Worm (Caenorhabditis elegans) whole organism, L3 larva: ENCODE measurements around the gene Y57G11C.46.

Source experiments
- R02D3.7 ChIP-seq: fragments of 150-350 bp; optimal IDR thresholded peaks from 2 replicates; lab custom pipeline; 2014; ENCODE audit warnings: missing biosample characterization, missing genetic modification characterization
- ama-1 ChIP-seq: fragments of 150-350 bp; optimal IDR thresholded peaks from 2 replicates; lab custom pipeline; 2018
- ceh-28 ChIP-seq: fragments of 150-350 bp; optimal IDR thresholded peaks from 2 replicates; lab custom pipeline; 2014; ENCODE audit warnings: missing biosample characterization, missing genetic modification reagents, missing genetic modification characterization
- ceh-82 ChIP-seq: fragments of 150-350 bp; optimal IDR thresholded peaks from 2 replicates; lab custom pipeline; 2014; ENCODE audit warnings: missing biosample characterization, missing genetic modification characterization
- ceh-9 ChIP-seq: sonication (generic microtip); optimal IDR thresholded peaks from 2 replicates; lab custom pipeline; 2018; ENCODE audit warnings: missing biosample characterization, missing genetic modification characterization
- daf-12 ChIP-seq: fragments of 150-350 bp; optimal IDR thresholded peaks from 2 replicates; lab custom pipeline; 2014; ENCODE audit warnings: missing biosample characterization, missing genetic modification reagents, missing genetic modification characterization
- elt-1 ChIP-seq: fragments of 150-350 bp; optimal IDR thresholded peaks from 2 replicates; lab custom pipeline; 2014; ENCODE audit warnings: missing biosample characterization, missing genetic modification characterization
- elt-2 ChIP-seq: sonication (generic microtip); optimal IDR thresholded peaks from 2 replicates; lab custom pipeline; 2016; ENCODE audit warnings: missing genetic modification reagents, mild to moderate bottlenecking, missing genetic modification characterization, missing compliant biosample characterization
- elt-3 ChIP-seq, 3 experiments: fragments of 150-350 bp in 1 of 3; sonication (generic microtip) in 2 of 3; optimal IDR thresholded peaks; 2 replicates in 2 of 3; 4 replicates in 1 of 3; lab custom pipeline; 2014 to 2017; ENCODE audit warnings: missing biosample characterization in 3 of 3, missing genetic modification characterization in 3 of 3
- fkh-2 ChIP-seq: fragments of 150-350 bp; optimal IDR thresholded peaks from 2 replicates; lab custom pipeline; 2014; ENCODE audit warnings: missing biosample characterization, missing genetic modification reagents, missing genetic modification characterization
- hmg-11 ChIP-seq: sonication (generic microtip); optimal IDR thresholded peaks from 2 replicates; lab custom pipeline; 2016; ENCODE audit warnings: missing genetic modification characterization, missing compliant biosample characterization
- jun-1 ChIP-seq: fragments of 150-350 bp; optimal IDR thresholded peaks from 2 replicates; lab custom pipeline; 2014; ENCODE audit warnings: missing biosample characterization, missing genetic modification reagents, missing genetic modification characterization
- lin-15B ChIP-seq: fragments of 150-350 bp; optimal IDR thresholded peaks from 2 replicates; lab custom pipeline; 2014; ENCODE audit warnings: missing biosample characterization, missing genetic modification characterization
- lin-39 ChIP-seq: fragments of 150-350 bp; optimal IDR thresholded peaks from 2 replicates; lab custom pipeline; 2018; ENCODE audit warnings: missing biosample characterization, missing genetic modification reagents, missing genetic modification characterization
- mdl-1 ChIP-seq: fragments of 150-350 bp; optimal IDR thresholded peaks from 2 replicates; lab custom pipeline; 2014; ENCODE audit warnings: missing biosample characterization, missing genetic modification characterization
- nfya-1 ChIP-seq: sonication (generic microtip); optimal IDR thresholded peaks from 2 replicates; lab custom pipeline; 2017; ENCODE audit warnings: missing genetic modification characterization, mild to moderate bottlenecking, missing compliant biosample characterization, antibody characterized with exemption, moderate library complexity; ENCODE audit not compliant: insufficient read depth
- nhr-23 ChIP-seq: fragments of 150-350 bp; optimal IDR thresholded peaks from 2 replicates; lab custom pipeline; 2014; ENCODE audit warnings: missing biosample characterization, missing genetic modification reagents, missing genetic modification characterization
- nhr-25 ChIP-seq: sonication (generic microtip); optimal IDR thresholded peaks from 2 replicates; lab custom pipeline; 2017; ENCODE audit warnings: missing biosample characterization, missing genetic modification characterization
- nhr-43 ChIP-seq: sonication (generic microtip); optimal IDR thresholded peaks from 2 replicates; lab custom pipeline; 2016; ENCODE audit warnings: mild to moderate bottlenecking, missing genetic modification characterization, missing compliant biosample characterization; ENCODE audit not compliant: poor library complexity, severe bottlenecking
- nhr-67 ChIP-seq: fragments of 150-350 bp; optimal IDR thresholded peaks from 2 replicates; lab custom pipeline; 2014; ENCODE audit warnings: missing biosample characterization, missing genetic modification characterization
- nhr-76 ChIP-seq: fragments of 150-350 bp; sonication (generic microtip); optimal IDR thresholded peaks from 5 replicates; lab custom pipeline; 2014; ENCODE audit warnings: missing biosample characterization, missing genetic modification characterization
- pqm-1 ChIP-seq: fragments of 150-350 bp; optimal IDR thresholded peaks from 2 replicates; lab custom pipeline; 2017; ENCODE audit warnings: missing biosample characterization, missing genetic modification characterization, inconsistent platforms
- skn-1 ChIP-seq: fragments of 150-350 bp; optimal IDR thresholded peaks from 2 replicates; lab custom pipeline; 2014; ENCODE audit warnings: missing biosample characterization, missing genetic modification characterization
- snpc-4 ChIP-seq: fragments of 150-350 bp; optimal IDR thresholded peaks from 2 replicates; lab custom pipeline; 2014; ENCODE audit warnings: missing biosample characterization, missing genetic modification characterization
- unc-39 ChIP-seq: sonication (generic microtip); optimal IDR thresholded peaks from 4 replicates; lab custom pipeline; 2017; ENCODE audit warnings: missing biosample characterization, missing genetic modification characterization
- ztf-4 ChIP-seq: fragments of 150-350 bp; optimal IDR thresholded peaks from 2 replicates; lab custom pipeline; 2014; ENCODE audit warnings: missing biosample characterization, missing genetic modification characterization

Y57G11C.46 gene

ce11 chrIV:14767693-14768251 lies 48.4 kb downstream of the Y57G11C.46 start, which contains the start of the genes mrps-7 and Y57G11C.3 (continued):
- peak; percentile 94 for TF ChIP-seq nfya-1 (tag; lab: Kevin White, UChicago)
- peak; percentile 93 for TF ChIP-seq nhr-25
- no peak for TF ChIP-seq daf-12
- no peak for TF ChIP-seq elt-3 (tag; optimal IDR thresholded peaks at IDR 0.05; lab: Kevin White, UChicago)
- peak; percentile 98 for TF ChIP-seq R02D3.7 (tag; lab: Kevin White, UChicago)
- peak; percentile 87 for TF ChIP-seq lin-39
- peak; percentile 60 for TF ChIP-seq elt-2 (tag; lab: Kevin White, UChicago)
- no peak for TF ChIP-seq fkh-2 (tag; lab: Kevin White, UChicago)
- no peak for TF ChIP-seq nhr-76 (tag; lab: Kevin White, UChicago)
- TF ChIP-seq snpc-4 (tag; lab: Kevin White, UChicago) = peak; percentile 84
- TF ChIP-seq mdl-1 (tag; lab: Kevin White, UChicago) = no peak
- no peak for TF ChIP-seq unc-39 (tag; lab: Kevin White, UChicago)

DNA sequence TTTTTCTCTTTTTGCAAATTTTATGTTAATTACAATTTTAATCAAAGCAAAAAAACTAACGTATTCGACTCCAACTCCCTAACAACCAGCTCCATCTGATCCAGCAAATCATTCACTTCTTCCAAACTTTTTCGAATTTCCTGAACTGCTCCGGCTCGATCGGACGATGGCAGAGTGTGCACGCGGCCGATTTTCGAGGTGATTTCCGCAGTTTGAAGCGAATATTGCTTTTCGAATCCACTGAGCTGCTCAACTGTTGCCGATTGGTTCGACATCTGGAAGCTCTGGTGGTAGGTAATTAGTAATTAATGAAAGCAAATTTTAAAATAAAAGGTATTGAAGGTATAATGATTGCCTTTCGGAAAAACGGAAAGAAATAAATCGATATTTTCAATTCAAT lies 49.8 kb downstream of the Y57G11C.46 start, which contains the start of gene vti-1:
vti-1 (minus strand) TSS at position 284 of the 400 bp plus-strand sequence.
- TF ChIP-seq ztf-4 (tag; lab: Kevin White, UChicago) (no peak), ama-1 (lab: Kevin White, UChicago) (peak; percentile 7), mdl-1 (tag; lab: Kevin White, UChicago) (no peak)
- TF ChIP-seq, all 47 proteins: peak for 1

- TF ChIP-seq jun-1 (tag; lab: Kevin White, UChicago) = no peak
- no peak for TF ChIP-seq mdl-1 (tag; lab: Kevin White, UChicago)
- no peak for TF ChIP-seq skn-1 (tag; lab: Kevin White, UChicago)
- TF ChIP-seq daf-12 = no peak
- no peak for TF ChIP-seq ceh-9
- TF ChIP-seq nfya-1 (tag; lab: Kevin White, UChicago) = no peak
- TF ChIP-seq nhr-67 (tag; lab: Kevin White, UChicago) = no peak
- no peak for TF ChIP-seq ceh-82 (tag; lab: Kevin White, UChicago)
- no peak for TF ChIP-seq ama-1 (lab: Kevin White, UChicago)
Observed at ce11 chrIV:14765336-14765735, 50.9 kb downstream of the Y57G11C.46 start, which contains the start of gene Y57G11C.5. TSS of gene Y57G11C.5 (minus strand) at chrIV:14765436.

DNA sequence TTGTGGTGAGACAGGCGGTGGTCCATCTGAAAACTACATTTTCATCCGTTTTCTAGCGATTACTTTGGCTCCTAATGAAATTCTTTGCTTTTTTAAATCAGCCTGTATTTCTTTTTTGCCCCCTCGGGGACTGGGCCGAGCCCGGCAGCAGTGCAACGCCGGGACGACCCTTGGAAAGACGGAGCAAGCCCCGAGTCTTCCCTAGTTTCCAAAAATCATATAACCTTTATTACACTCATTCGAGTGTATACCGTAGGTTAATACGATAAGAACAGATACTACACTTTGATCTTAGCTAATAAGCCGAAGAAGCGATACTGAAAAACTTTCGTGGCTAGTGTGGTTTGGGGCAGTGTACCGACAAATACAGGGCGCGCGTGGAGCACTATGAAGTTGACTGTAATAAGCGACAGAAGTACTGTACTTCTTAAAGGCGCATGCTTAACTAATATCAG lies 51.4 kb downstream of the Y57G11C.46 start:
- no peak for TF ChIP-seq nfya-1 (tag; lab: Kevin White, UChicago)
- peak; percentile 82 for TF ChIP-seq snpc-4 (tag; lab: Kevin White, UChicago)
- peak; percentile 29 for TF ChIP-seq nhr-43

- TF ChIP-seq daf-12 (no peak), ama-1 (lab: Kevin White, UChicago) (peak; percentile 68)
Observed at ce11 chrIV:14763938-14764718, 52.1 kb downstream of the Y57G11C.46 start.

ce11 chrIV:14763348-14763747 lies 52.8 kb downstream of the Y57G11C.46 start:
- peak; percentile 31 for TF ChIP-seq snpc-4 (tag; lab: Kevin White, UChicago)
- TF ChIP-seq lin-15B (tag; lab: Kevin White, UChicago) = peak; percentile 50
- TF ChIP-seq lin-39 = peak; percentile 56
- peak; percentile 8 for TF ChIP-seq ceh-28 (tag; lab: Kevin White, UChicago)
- peak; percentile 4 for TF ChIP-seq pqm-1 (tag; lab: Kevin White, UChicago)
- peak; percentile 32 for TF ChIP-seq elt-1 (tag; lab: Kevin White, UChicago)
- peak; percentile 69 for TF ChIP-seq nfya-1 (tag; lab: Kevin White, UChicago)
- peak; percentile 26 for TF ChIP-seq elt-2 (tag; lab: Kevin White, UChicago)
- peak; percentile 28 for TF ChIP-seq mdl-1 (tag; lab: Kevin White, UChicago)
- peak; percentile 54 for TF ChIP-seq hmg-11 (tag; lab: Kevin White, UChicago)
- peak; percentile 28 for TF ChIP-seq nhr-23
- peak; percentile 34 for TF ChIP-seq ama-1 (lab: Kevin White, UChicago)
- TF ChIP-seq, all 47 proteins: peak for 12; not testable (repeated sequence) for 35
